Worm (Caenorhabditis elegans) whole organism, L1 larva: ENCODE data around the gene pei-2.

Experiments
- aha-1 ChIP-seq: fragments of 150-350 bp; optimal IDR thresholded peaks from 2 replicates; lab custom pipeline; 2014; ENCODE audit warnings: missing biosample characterization, missing genetic modification characterization
- ama-1 ChIP-seq: fragments of 150-350 bp; optimal IDR thresholded peaks from 2 replicates; lab custom pipeline; 2014
- fkh-4 ChIP-seq: sonication (generic microtip); optimal IDR thresholded peaks from 2 replicates; lab custom pipeline; 2016; ENCODE audit warnings: missing compliant biosample characterization, missing genetic modification characterization, borderline replicate concordance
- grh-1 ChIP-seq: fragments of 200-800 bp; sonication (Bioruptor generic); IDR thresholded peaks from 2 replicates; pipeline ENCODE4 v1.3.6; 2022; ENCODE audit warnings: missing genetic modification reagents, missing genetic modification characterization, missing compliant biosample characterization
- nhr-12 ChIP-seq: sonication (generic microtip); optimal IDR thresholded peaks from 2 replicates; lab custom pipeline; 2017; ENCODE audit warnings: missing biosample characterization, missing genetic modification characterization
- nhr-84 ChIP-seq: sonication (generic microtip); optimal IDR thresholded peaks from 2 replicates; lab custom pipeline; 2017; ENCODE audit warnings: missing biosample characterization, missing genetic modification characterization
- rnt-1 ChIP-seq: sonication (generic microtip); optimal IDR thresholded peaks from 2 replicates; lab custom pipeline; 2016; ENCODE audit warnings: mild to moderate bottlenecking, missing genetic modification characterization, moderate library complexity, missing compliant biosample characterization
- swsn-7 ChIP-seq: sonication (generic microtip); optimal IDR thresholded peaks from 2 replicates; lab custom pipeline; 2016; ENCODE audit warnings: missing genetic modification characterization, missing compliant biosample characterization
- vab-15 ChIP-seq: sonication (generic microtip); optimal IDR thresholded peaks from 2 replicates; lab custom pipeline; 2017; ENCODE audit warnings: missing genotype, mild to moderate bottlenecking, missing genetic modification characterization, missing compliant biosample characterization
- zag-1 ChIP-seq: fragments of 150-350 bp; optimal IDR thresholded peaks from 2 replicates; lab custom pipeline; 2014; ENCODE audit warnings: missing biosample characterization, missing genetic modification characterization

pei-2 gene

ce11 chrV:975184-975583, 48.1 kb downstream of the pei-2 start (continued):
- no peak for TF ChIP-seq ama-1 (lab: Kevin White, UChicago)
- TF ChIP-seq, all 84 proteins: peak for 28

- TF ChIP-seq nhr-12 (tag; lab: Kevin White, UChicago) (no peak), aha-1 (tag; lab: Kevin White, UChicago) (no peak), zag-1 (tag; lab: Kevin White, UChicago) (no peak), vab-15 (tag; lab: Kevin White, UChicago) (no peak), fkh-4 (no peak), grh-1 (GFP tag; lab: Robert Waterston, UW) (no peak), nhr-84 (tag; lab: Kevin White, UChicago) (no peak), rnt-1 (tag; lab: Kevin White, UChicago) (no peak), swsn-7 (tag; lab: Kevin White, UChicago) (no peak)
- TF ChIP-seq, all 84 proteins: peak for 0
Observed at ce11 chrV:969005-969562, 54.2 kb downstream of the pei-2 start.
